Fruit fly (Drosophila melanogaster) whole organism, prepupa: Measurements from ENCODE around the gene CG7840.

Source experiments
- CG10631 ChIP-seq: fragments of 200-800 bp; sonication (Bioruptor generic); optimal IDR thresholded peaks from 2 replicates; lab custom pipeline; 2016; ENCODE audit warnings: missing biosample characterization, missing genetic modification characterization
- CG6163 ChIP-seq: fragments of 200-800 bp; sonication (Bioruptor generic); IDR thresholded peaks from 3 replicates; pipeline ENCODE4 v1.3.6; 2022; ENCODE audit warnings: missing biosample characterization, missing genetic modification characterization
- CG6792 ChIP-seq: fragments of 200-800 bp; sonication (Bioruptor generic); optimal IDR thresholded peaks from 3 replicates; lab custom pipeline; 2016; ENCODE audit warnings: missing biosample characterization, missing genetic modification characterization
- CG8119 ChIP-seq: fragments of 200-800 bp; sonication (Bioruptor generic); IDR thresholded peaks from 3 replicates; pipeline ENCODE4 v1.3.6; 2022; ENCODE audit warnings: missing biosample characterization, missing genetic modification characterization
- Hr39 ChIP-seq: fragments of 200-800 bp; sonication (Bioruptor generic); optimal IDR thresholded peaks from 2 replicates; lab custom pipeline; 2016; ENCODE audit warnings: missing biosample characterization, missing genetic modification characterization
- Met ChIP-seq: fragments of 200-800 bp; sonication (Bioruptor generic); optimal IDR thresholded peaks from 3 replicates; lab custom pipeline; 2016; ENCODE audit warnings: missing biosample characterization, missing genetic modification characterization
- Sox102F ChIP-seq: fragments of 200-800 bp; sonication (Bioruptor generic); optimal IDR thresholded peaks from 2 replicates; lab custom pipeline; 2016; ENCODE audit warnings: missing biosample characterization, mild to moderate bottlenecking, missing genetic modification characterization
- Sox14 ChIP-seq: fragments of 200-800 bp; sonication (Bioruptor generic); optimal IDR thresholded peaks from 3 replicates; lab custom pipeline; 2016; ENCODE audit warnings: missing biosample characterization, missing genetic modification characterization
- salr ChIP-seq, 2 experiments: fragments of 200-800 bp; sonication (Bioruptor generic); optimal IDR thresholded peaks; 3 replicates each; lab custom pipeline; 2016 to 2018; ENCODE audit warnings: missing biosample characterization in 2 of 2, missing genetic modification characterization in 2 of 2, mild to moderate bottlenecking in 1 of 2
- vri ChIP-seq: fragments of 200-800 bp; sonication (Bioruptor generic); optimal IDR thresholded peaks from 3 replicates; lab custom pipeline; 2016; ENCODE audit warnings: missing biosample characterization, mild to moderate bottlenecking, missing genetic modification characterization

CG7840 gene

dm6 chr2L:8351864-8352263 is 46.5 kb downstream of the CG7840 start, which contains the start of gene Mur29B:
Mur29B (plus strand) TSS chr2L:8352187.
- no peak for TF ChIP-seq salr (GFP tag; optimal IDR thresholded peaks at IDR 0.05; lab: Kevin White, UChicago)
- TF ChIP-seq CG6163 (GFP tag; lab: Robert Waterston, UW) = no peak
- peak; percentile 50 for TF ChIP-seq vri (GFP tag; lab: Kevin White, UChicago)
- TF ChIP-seq CG10631 (GFP tag; lab: Kevin White, UChicago) = no peak
- TF ChIP-seq CG8119 (GFP tag; lab: Robert Waterston, UW) = no peak
- no peak for TF ChIP-seq Met (GFP tag; lab: Kevin White, UChicago)
- TF ChIP-seq Sox102F (GFP tag; lab: Kevin White, UChicago) = no peak
- TF ChIP-seq Hr39 (GFP tag; lab: Kevin White, UChicago) = no peak

- TF ChIP-seq Sox14 (GFP tag; lab: Kevin White, UChicago) (no peak), CG6792 (no peak), CG6163 (GFP tag; lab: Robert Waterston, UW) (no peak)
Observed at dm6 chr2L:8355419-8355818, 50.0 kb downstream of the CG7840 start.
